Fruit fly (Drosophila melanogaster) whole organism, prepupa: ENCODE measurements around the gene CG8119.

Experiments
- CG11762 ChIP-seq: fragments of 200-800 bp; sonication (Bioruptor generic); optimal IDR thresholded peaks from 3 replicates; lab custom pipeline; 2016; ENCODE audit warnings: missing biosample characterization, missing genetic modification characterization; ENCODE audit not compliant: insufficient read depth
- CG3919 ChIP-seq: fragments of 200-800 bp; sonication (Bioruptor generic); optimal IDR thresholded peaks from 3 replicates; lab custom pipeline; 2016; ENCODE audit warnings: missing biosample characterization, missing genetic modification characterization
- CG6792 ChIP-seq: fragments of 200-800 bp; sonication (Bioruptor generic); optimal IDR thresholded peaks from 3 replicates; lab custom pipeline; 2016; ENCODE audit warnings: missing biosample characterization, missing genetic modification characterization
- Ets21C ChIP-seq: fragments of 200-800 bp; sonication (Bioruptor generic); optimal IDR thresholded peaks from 3 replicates; lab custom pipeline; 2016; ENCODE audit warnings: missing biosample characterization, missing genetic modification characterization
- Gug ChIP-seq: fragments of 200-800 bp; sonication (Bioruptor generic); IDR thresholded peaks from 2 replicates; pipeline ENCODE4 v1.3.6; 2022; ENCODE audit warnings: missing biosample characterization, missing genetic modification characterization
- Sox14 ChIP-seq: fragments of 200-800 bp; sonication (Bioruptor generic); optimal IDR thresholded peaks from 3 replicates; lab custom pipeline; 2016; ENCODE audit warnings: missing biosample characterization, missing genetic modification characterization

DNA sequence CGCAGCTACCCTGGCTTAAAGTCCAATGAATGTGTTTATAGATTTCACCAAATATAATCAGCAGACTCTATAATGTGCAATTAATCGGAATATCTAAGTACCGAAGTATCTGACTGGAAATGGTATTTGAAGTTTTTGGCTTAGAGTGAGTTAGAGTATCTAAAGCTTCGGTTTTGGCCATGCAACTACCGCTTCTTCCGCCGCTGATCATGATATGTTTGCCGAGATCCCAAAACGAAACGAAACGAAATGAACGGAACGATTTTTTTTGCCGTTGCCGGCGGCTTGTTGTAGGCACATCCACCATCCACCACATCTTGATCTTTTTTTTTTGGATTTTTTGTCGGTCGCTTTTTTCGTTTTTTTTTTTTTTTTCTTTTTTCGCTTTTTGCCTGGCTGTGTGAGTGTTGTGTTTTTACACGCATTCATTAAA lies 39.4 kb upstream of the CG8119 start:
- TF ChIP-seq Gug (GFP tag; lab: Robert Waterston, UW) = peak; percentile 83
- peak; percentile 74 for TF ChIP-seq Ets21C
- peak; percentile 81 for TF ChIP-seq CG3919 (GFP tag; lab: Kevin White, UChicago)
- TF ChIP-seq Sox14 (GFP tag; lab: Kevin White, UChicago) = peak; percentile 77
- peak; percentile 87 for TF ChIP-seq CG6792 (GFP tag; lab: Kevin White, UChicago)
- peak; percentile 46 for TF ChIP-seq CG11762 (GFP tag; lab: Kevin White, UChicago)
